Worm (Caenorhabditis elegans): ENCODE data around the gene F23D12.10.

F23D12.10 gene

ce11 chrX:14377169-14377568 lies 38.4 kb downstream of the F23D12.10 start, which contains the start of gene Y60A9A.1:
Y60A9A.1 (minus strand) TSS chrX:14377269.
- TF ChIP-seq B0310.2 (tag; optimal IDR thresholded peaks at IDR 0.05) (no peak), ama-1 (optimal IDR thresholded peaks at IDR 0.05) (no peak), tbx-11 (GFP tag; IDR thresholded peaks at IDR 0.05) (no peak), hnd-1 (tag; optimal IDR thresholded peaks at IDR 0.05) (no peak), scrt-1 (GFP tag; IDR thresholded peaks at IDR 0.05) (no peak), ceh-13 (GFP tag; optimal IDR thresholded peaks at IDR 0.05) (no peak), ceh-36 (tag; optimal IDR thresholded peaks at IDR 0.05) (no peak), pes-1 (GFP tag; IDR thresholded peaks at IDR 0.05) (no peak), ets-7 (tag; optimal IDR thresholded peaks at IDR 0.05) (no peak), tbx-37 (GFP tag; conservative IDR thresholded peaks at IDR 0.05) (no peak), sea-1 (GFP tag; conservative IDR thresholded peaks at IDR 0.05) (no peak), flt-1 (GFP tag; IDR thresholded peaks at IDR 0.05) (no peak), F13C5.2 (tag; optimal IDR thresholded peaks at IDR 0.05) (no peak), hmg-4 (GFP tag; optimal IDR thresholded peaks at IDR 0.05) (no peak), tra-4 (tag; optimal IDR thresholded peaks at IDR 0.05) (no peak), aly-1 (tag; optimal IDR thresholded peaks at IDR 0.05) (no peak)

- TF ChIP-seq ets-7 (tag; optimal IDR thresholded peaks at IDR 0.05) = no peak
- no peak for TF ChIP-seq F13C5.2 (tag; optimal IDR thresholded peaks at IDR 0.05)
- TF ChIP-seq tra-4 (tag; optimal IDR thresholded peaks at IDR 0.05) = no peak
- TF ChIP-seq hmg-4 (GFP tag; optimal IDR thresholded peaks at IDR 0.05) = no peak
- no peak for TF ChIP-seq B0310.2 (tag; optimal IDR thresholded peaks at IDR 0.05)
- no peak for TF ChIP-seq pes-1 (GFP tag; IDR thresholded peaks at IDR 0.05)
- no peak for TF ChIP-seq ceh-36 (tag; optimal IDR thresholded peaks at IDR 0.05)
- no peak for TF ChIP-seq aly-1 (tag; optimal IDR thresholded peaks at IDR 0.05)
- no peak for TF ChIP-seq flt-1 (GFP tag; IDR thresholded peaks at IDR 0.05)
- no peak for TF ChIP-seq hmbx-1 (tag; optimal IDR thresholded peaks at IDR 0.05)
- TF ChIP-seq scrt-1 (GFP tag; IDR thresholded peaks at IDR 0.05) = no peak
- no peak for TF ChIP-seq ceh-13 (GFP tag; optimal IDR thresholded peaks at IDR 0.05)
- no peak for TF ChIP-seq ama-1 (optimal IDR thresholded peaks at IDR 0.05)
These were observed 45.2 kb downstream of the F23D12.10 start, which contains the start of gene irk-3 for ce11 chrX:14370314-14370713. irk-3 (minus strand) TSS chrX:14370414.

- TF ChIP-seq sea-1 (GFP tag; conservative IDR thresholded peaks at IDR 0.05) (no peak), hnd-1 (tag; optimal IDR thresholded peaks at IDR 0.05) (no peak), tbx-37 (GFP tag; conservative IDR thresholded peaks at IDR 0.05) (no peak), flt-1 (GFP tag; IDR thresholded peaks at IDR 0.05) (no peak), pes-1 (GFP tag; IDR thresholded peaks at IDR 0.05) (no peak)
These were observed 49.5 kb downstream of the F23D12.10 start for ce11 chrX:14366081-14366480.
